Worm (Caenorhabditis elegans) whole organism, early embryonic: ENCODE measurements around the gene F40F9.10.

ENCODE experiments used
- B0310.2 ChIP-seq: sonication (generic microtip); optimal IDR thresholded peaks from 2 replicates; lab custom pipeline; 2016; ENCODE audit warnings: mild to moderate bottlenecking, missing genetic modification characterization, missing compliant biosample characterization
- F13C5.2 ChIP-seq: sonication (generic microtip); optimal IDR thresholded peaks from 2 replicates; lab custom pipeline; 2017; ENCODE audit warnings: mild to moderate bottlenecking, missing genetic modification characterization, inconsistent platforms, missing compliant biosample characterization
- aly-1 ChIP-seq: sonication (generic microtip); optimal IDR thresholded peaks from 2 replicates; lab custom pipeline; 2016; ENCODE audit warnings: missing genetic modification characterization, missing compliant biosample characterization
- ama-1 ChIP-seq: fragments of 150-350 bp; optimal IDR thresholded peaks from 2 replicates; lab custom pipeline; 2014
- ceh-13 ChIP-seq: fragments of 200-800 bp; sonication (Bioruptor generic); optimal IDR thresholded peaks from 2 replicates; lab custom pipeline; 2018; ENCODE audit warnings: mild to moderate bottlenecking, missing genetic modification characterization, missing compliant biosample characterization
- ceh-36 ChIP-seq: sonication (generic microtip); optimal IDR thresholded peaks from 2 replicates; lab custom pipeline; 2016; ENCODE audit warnings: missing genetic modification characterization, inconsistent platforms, missing compliant biosample characterization
- ets-7 ChIP-seq: sonication (generic microtip); optimal IDR thresholded peaks from 2 replicates; lab custom pipeline; 2016; ENCODE audit warnings: missing genotype, missing genetic modification characterization, missing compliant biosample characterization
- flt-1 ChIP-seq: fragments of 200-800 bp; sonication (Bioruptor generic); IDR thresholded peaks from 2 replicates; pipeline ENCODE4 v1.3.6; 2022; ENCODE audit warnings: missing genetic modification characterization, missing compliant biosample characterization
- hmbx-1 ChIP-seq: sonication (generic microtip); optimal IDR thresholded peaks from 2 replicates; lab custom pipeline; 2016; ENCODE audit warnings: mild to moderate bottlenecking, missing genetic modification characterization, missing compliant biosample characterization
- hmg-4 ChIP-seq: fragments of 200-800 bp; sonication (Bioruptor generic); optimal IDR thresholded peaks from 2 replicates; lab custom pipeline; 2018; ENCODE audit warnings: mild to moderate bottlenecking, missing genetic modification characterization, missing compliant biosample characterization
- hnd-1 ChIP-seq: sonication (generic microtip); optimal IDR thresholded peaks from 2 replicates; lab custom pipeline; 2016; ENCODE audit warnings: missing genetic modification characterization, missing compliant biosample characterization
- pes-1 ChIP-seq: fragments of 200-800 bp; sonication (Bioruptor generic); IDR thresholded peaks from 2 replicates; pipeline ENCODE4 v1.3.6; 2022; ENCODE audit warnings: missing genetic modification reagents, missing genetic modification characterization, missing compliant biosample characterization
- scrt-1 ChIP-seq: fragments of 200-800 bp; sonication (Bioruptor generic); IDR thresholded peaks from 2 replicates; pipeline ENCODE4 v1.3.6; 2022; ENCODE audit warnings: missing genetic modification characterization, missing compliant biosample characterization
- sea-1 ChIP-seq: fragments of 200-800 bp; sonication (Bioruptor generic); conservative IDR thresholded peaks from 2 replicates; pipeline ENCODE4 v1.3.6; 2022; ENCODE audit warnings: missing genetic modification characterization, missing compliant biosample characterization
- tbx-11 ChIP-seq: fragments of 200-800 bp; sonication (Bioruptor generic); IDR thresholded peaks from 2 replicates; pipeline ENCODE4 v1.3.6; 2022; ENCODE audit warnings: missing genetic modification characterization, missing compliant biosample characterization
- tbx-37 ChIP-seq: fragments of 200-800 bp; sonication (Bioruptor generic); conservative IDR thresholded peaks from 2 replicates; pipeline ENCODE4 v1.3.6; 2022; ENCODE audit warnings: missing genetic modification reagents, missing genetic modification characterization, missing compliant biosample characterization
- tra-4 ChIP-seq: sonication (generic microtip); optimal IDR thresholded peaks from 2 replicates; lab custom pipeline; 2017; ENCODE audit warnings: missing genetic modification characterization, missing compliant biosample characterization

F40F9.10 gene

ce11 chrV:9701861-9702260, 11.6 kb downstream of the F40F9.10 start:
- TF ChIP-seq ceh-36 (tag; lab: Kevin White, UChicago) = no peak
- no peak for TF ChIP-seq ets-7
- no peak for TF ChIP-seq aly-1 (tag; lab: Kevin White, UChicago)
- TF ChIP-seq B0310.2 (tag; lab: Kevin White, UChicago) = no peak
- no peak for TF ChIP-seq ceh-13 (GFP tag; lab: Kevin White, UChicago)
- TF ChIP-seq hmbx-1 (tag; lab: Kevin White, UChicago) = no peak
- TF ChIP-seq sea-1 (GFP tag; lab: Robert Waterston, UW) = no peak
- TF ChIP-seq pes-1 (GFP tag; lab: Robert Waterston, UW) = no peak
- no peak for TF ChIP-seq tbx-37 (GFP tag; lab: Robert Waterston, UW)
- no peak for TF ChIP-seq flt-1 (GFP tag; lab: Robert Waterston, UW)
- TF ChIP-seq F13C5.2 (tag; lab: Kevin White, UChicago) = no peak
- TF ChIP-seq tbx-11 = no peak

ce11 chrV:9699216-9699615, 14.2 kb downstream of the F40F9.10 start:
- no peak for TF ChIP-seq scrt-1 (GFP tag; lab: Robert Waterston, UW)
- TF ChIP-seq aly-1 (tag; lab: Kevin White, UChicago) = no peak
- no peak for TF ChIP-seq tra-4 (tag; lab: Kevin White, UChicago)
- TF ChIP-seq pes-1 (GFP tag; lab: Robert Waterston, UW) = no peak
- no peak for TF ChIP-seq flt-1 (GFP tag; lab: Robert Waterston, UW)
- no peak for TF ChIP-seq ceh-13 (GFP tag; lab: Kevin White, UChicago)
- no peak for TF ChIP-seq ceh-36 (tag; lab: Kevin White, UChicago)
- no peak for TF ChIP-seq sea-1 (GFP tag; lab: Robert Waterston, UW)
- no peak for TF ChIP-seq hnd-1 (tag; lab: Kevin White, UChicago)
- TF ChIP-seq hmbx-1 (tag; lab: Kevin White, UChicago) = no peak
- TF ChIP-seq F13C5.2 (tag; lab: Kevin White, UChicago) = no peak
- TF ChIP-seq hmg-4 (GFP tag; lab: Kevin White, UChicago) = no peak

- TF ChIP-seq hnd-1 (tag; lab: Kevin White, UChicago) = no peak
- no peak for TF ChIP-seq tra-4 (tag; lab: Kevin White, UChicago)
- no peak for TF ChIP-seq aly-1 (tag; lab: Kevin White, UChicago)
- TF ChIP-seq sea-1 (GFP tag; lab: Robert Waterston, UW) = no peak
Observed at ce11 chrV:9696715-9697114, 16.7 kb downstream of the F40F9.10 start, which contains the start of gene her-1. Gene her-1, plus strand, starts transcription at chrV:9697015.

- TF ChIP-seq hmbx-1 (tag; lab: Kevin White, UChicago) (no peak), B0310.2 (tag; lab: Kevin White, UChicago) (no peak), sea-1 (GFP tag; lab: Robert Waterston, UW) (no peak), tbx-37 (GFP tag; lab: Robert Waterston, UW) (no peak)
Observed at ce11 chrV:9692649-9693112, 20.8 kb downstream of the F40F9.10 start, which contains the start of gene ZK287.7. Gene ZK287.7, plus strand, starts transcription at chrV:9693062.

ce11 chrV:9692109-9692581, 21.3 kb downstream of the F40F9.10 start, which contains the start of gene ztf-9:
Gene ztf-9, minus strand, starts transcription at chrV:9692159.
- TF ChIP-seq hnd-1 (tag; lab: Kevin White, UChicago) (no peak), ama-1 (lab: Kevin White, UChicago) (no peak), pes-1 (GFP tag; lab: Robert Waterston, UW) (no peak), F13C5.2 (tag; lab: Kevin White, UChicago) (peak; percentile 19), hmg-4 (GFP tag; lab: Kevin White, UChicago) (peak; percentile 72), tbx-11 (no peak), sea-1 (GFP tag; lab: Robert Waterston, UW) (no peak), B0310.2 (tag; lab: Kevin White, UChicago) (no peak), scrt-1 (GFP tag; lab: Robert Waterston, UW) (no peak), flt-1 (GFP tag; lab: Robert Waterston, UW) (no peak; the same call in 1 of the 2 replicates), ceh-13 (GFP tag; lab: Kevin White, UChicago) (no peak), tra-4 (tag; lab: Kevin White, UChicago) (no peak), ceh-36 (tag; lab: Kevin White, UChicago) (no peak)

- TF ChIP-seq pes-1 (GFP tag; lab: Robert Waterston, UW) (no peak), ama-1 (lab: Kevin White, UChicago) (no peak), F13C5.2 (tag; lab: Kevin White, UChicago) (peak; percentile 55), hnd-1 (tag; lab: Kevin White, UChicago) (no peak)
Observed at ce11 chrV:9690728-9691127, 22.7 kb downstream of the F40F9.10 start.

- no peak for TF ChIP-seq tbx-11
- no peak for TF ChIP-seq ceh-13 (GFP tag; lab: Kevin White, UChicago)
- no peak for TF ChIP-seq hnd-1 (tag; lab: Kevin White, UChicago)
- TF ChIP-seq ceh-36 (tag; lab: Kevin White, UChicago) = no peak
- no peak for TF ChIP-seq ets-7
Observed at ce11 chrV:9690099-9690572, 23.3 kb downstream of the F40F9.10 start, which contains the start of gene rbx-1. Gene rbx-1, minus strand, starts transcription at chrV:9690522.

ce11 chrV:9689364-9689763, 24.1 kb downstream of the F40F9.10 start:
- TF ChIP-seq ets-7 = no peak
- TF ChIP-seq tbx-37 (GFP tag; lab: Robert Waterston, UW) = no peak
- no peak for TF ChIP-seq tbx-11
- TF ChIP-seq sea-1 (GFP tag; lab: Robert Waterston, UW) = no peak
- no peak for TF ChIP-seq hnd-1 (tag; lab: Kevin White, UChicago)
- no peak for TF ChIP-seq pes-1 (GFP tag; lab: Robert Waterston, UW)
- TF ChIP-seq ama-1 (lab: Kevin White, UChicago) = no peak
- no peak for TF ChIP-seq ceh-36 (tag; lab: Kevin White, UChicago)
- no peak for TF ChIP-seq tra-4 (tag; lab: Kevin White, UChicago)
- no peak for TF ChIP-seq aly-1 (tag; lab: Kevin White, UChicago)
- no peak for TF ChIP-seq ceh-13 (GFP tag; lab: Kevin White, UChicago)
- no peak for TF ChIP-seq flt-1 (GFP tag; lab: Robert Waterston, UW)
- TF ChIP-seq hmg-4 (GFP tag; lab: Kevin White, UChicago) = no peak
- TF ChIP-seq hmbx-1 (tag; lab: Kevin White, UChicago) = no peak
- TF ChIP-seq scrt-1 (GFP tag; lab: Robert Waterston, UW) = no peak
- TF ChIP-seq B0310.2 (tag; lab: Kevin White, UChicago) = no peak
